Worm (Caenorhabditis elegans) whole organism, L3 larva: ENCODE measurements around the gene F15B9.11.

Experiments used
- R02D3.7 ChIP-seq: fragments of 150-350 bp; optimal IDR thresholded peaks from 2 replicates; lab custom pipeline; 2014; ENCODE audit warnings: missing biosample characterization, missing genetic modification characterization
- ZK546.5 ChIP-seq: sonication (generic microtip); optimal IDR thresholded peaks from 2 replicates; lab custom pipeline; 2017; ENCODE audit warnings: missing biosample characterization, missing genetic modification characterization
- aly-2 ChIP-seq: fragments of 150-350 bp; optimal IDR thresholded peaks from 2 replicates; lab custom pipeline; 2014; ENCODE audit warnings: missing biosample characterization, missing genetic modification characterization
- ama-1 ChIP-seq: fragments of 150-350 bp; optimal IDR thresholded peaks from 2 replicates; lab custom pipeline; 2018
- ceh-16 ChIP-seq: sonication (generic microtip); optimal IDR thresholded peaks from 2 replicates; lab custom pipeline; 2017; ENCODE audit warnings: missing biosample characterization, missing genetic modification characterization
- ceh-9 ChIP-seq: sonication (generic microtip); optimal IDR thresholded peaks from 2 replicates; lab custom pipeline; 2018; ENCODE audit warnings: missing biosample characterization, missing genetic modification characterization
- daf-12 ChIP-seq: fragments of 150-350 bp; optimal IDR thresholded peaks from 2 replicates; lab custom pipeline; 2014; ENCODE audit warnings: missing biosample characterization, missing genetic modification reagents, missing genetic modification characterization
- egl-27 ChIP-seq: sonication (generic microtip); optimal IDR thresholded peaks from 4 replicates; lab custom pipeline; 2017; ENCODE audit warnings: missing biosample characterization, missing genetic modification reagents, missing genetic modification characterization
- elt-1 ChIP-seq: fragments of 150-350 bp; optimal IDR thresholded peaks from 2 replicates; lab custom pipeline; 2014; ENCODE audit warnings: missing biosample characterization, missing genetic modification characterization
- elt-2 ChIP-seq: sonication (generic microtip); optimal IDR thresholded peaks from 2 replicates; lab custom pipeline; 2016; ENCODE audit warnings: missing genetic modification reagents, mild to moderate bottlenecking, missing genetic modification characterization, missing compliant biosample characterization
- elt-3 ChIP-seq, 3 experiments: fragments of 150-350 bp in 1 of 3; sonication (generic microtip) in 2 of 3; optimal IDR thresholded peaks; 2 replicates in 2 of 3; 4 replicates in 1 of 3; lab custom pipeline; 2014 to 2017; ENCODE audit warnings: missing biosample characterization in 3 of 3, missing genetic modification characterization in 3 of 3
- fkh-10 ChIP-seq: sonication (generic microtip); optimal IDR thresholded peaks from 2 replicates; lab custom pipeline; 2017; ENCODE audit warnings: missing biosample characterization, missing genetic modification reagents, missing genetic modification characterization
- hmg-11 ChIP-seq: sonication (generic microtip); optimal IDR thresholded peaks from 2 replicates; lab custom pipeline; 2016; ENCODE audit warnings: missing genetic modification characterization, missing compliant biosample characterization
- lin-15B ChIP-seq: fragments of 150-350 bp; optimal IDR thresholded peaks from 2 replicates; lab custom pipeline; 2014; ENCODE audit warnings: missing biosample characterization, missing genetic modification characterization
- lsy-12 ChIP-seq: sonication (generic microtip); optimal IDR thresholded peaks from 2 replicates; lab custom pipeline; 2016; ENCODE audit warnings: mild to moderate bottlenecking, missing genetic modification characterization, missing compliant biosample characterization
- mdl-1 ChIP-seq: fragments of 150-350 bp; optimal IDR thresholded peaks from 2 replicates; lab custom pipeline; 2014; ENCODE audit warnings: missing biosample characterization, missing genetic modification characterization
- mml-1 ChIP-seq: fragments of 150-350 bp; sonication (generic microtip); optimal IDR thresholded peaks from 3 replicates; lab custom pipeline; 2014; ENCODE audit warnings: missing biosample characterization, missing genetic modification characterization
- nfya-1 ChIP-seq: sonication (generic microtip); optimal IDR thresholded peaks from 2 replicates; lab custom pipeline; 2017; ENCODE audit warnings: missing genetic modification characterization, mild to moderate bottlenecking, missing compliant biosample characterization, antibody characterized with exemption, moderate library complexity; ENCODE audit not compliant: insufficient read depth
- nhr-11 ChIP-seq: fragments of 150-350 bp; optimal IDR thresholded peaks from 2 replicates; lab custom pipeline; 2014; ENCODE audit warnings: missing biosample characterization, missing genetic modification characterization
- nhr-12 ChIP-seq: fragments of 150-350 bp; optimal IDR thresholded peaks from 2 replicates; lab custom pipeline; 2014; ENCODE audit warnings: missing biosample characterization, missing genetic modification characterization
- nhr-23 ChIP-seq: fragments of 150-350 bp; optimal IDR thresholded peaks from 2 replicates; lab custom pipeline; 2014; ENCODE audit warnings: missing biosample characterization, missing genetic modification reagents, missing genetic modification characterization
- nhr-25 ChIP-seq: sonication (generic microtip); optimal IDR thresholded peaks from 2 replicates; lab custom pipeline; 2017; ENCODE audit warnings: missing biosample characterization, missing genetic modification characterization
- nhr-28 ChIP-seq: fragments of 150-350 bp; optimal IDR thresholded peaks from 2 replicates; lab custom pipeline; 2014; ENCODE audit warnings: missing biosample characterization, missing genetic modification characterization
- nhr-43 ChIP-seq: sonication (generic microtip); optimal IDR thresholded peaks from 2 replicates; lab custom pipeline; 2016; ENCODE audit warnings: mild to moderate bottlenecking, missing genetic modification characterization, missing compliant biosample characterization; ENCODE audit not compliant: poor library complexity, severe bottlenecking
- nhr-76 ChIP-seq: fragments of 150-350 bp; sonication (generic microtip); optimal IDR thresholded peaks from 5 replicates; lab custom pipeline; 2014; ENCODE audit warnings: missing biosample characterization, missing genetic modification characterization
- nhr-77 ChIP-seq: fragments of 150-350 bp; optimal IDR thresholded peaks from 2 replicates; lab custom pipeline; 2014; ENCODE audit warnings: missing biosample characterization, missing genetic modification characterization
- pha-4 ChIP-seq: fragments of 150-350 bp; optimal IDR thresholded peaks from 2 replicates; lab custom pipeline; 2014; ENCODE audit warnings: missing biosample characterization, missing genetic modification reagents, missing genetic modification characterization
- pqm-1 ChIP-seq: fragments of 150-350 bp; optimal IDR thresholded peaks from 2 replicates; lab custom pipeline; 2017; ENCODE audit warnings: missing biosample characterization, missing genetic modification characterization, inconsistent platforms
- sea-2 ChIP-seq: fragments of 150-350 bp; sonication (generic microtip); optimal IDR thresholded peaks from 4 replicates; lab custom pipeline; 2014; ENCODE audit warnings: missing biosample characterization, missing genetic modification reagents, missing genetic modification characterization
- unc-39 ChIP-seq: sonication (generic microtip); optimal IDR thresholded peaks from 4 replicates; lab custom pipeline; 2017; ENCODE audit warnings: missing biosample characterization, missing genetic modification characterization
- unc-62 ChIP-seq: fragments of 150-350 bp; sonication (generic microtip); optimal IDR thresholded peaks from 4 replicates; lab custom pipeline; 2014; ENCODE audit warnings: missing biosample characterization, missing genetic modification reagents, missing genetic modification characterization
- zag-1 ChIP-seq: fragments of 150-350 bp; optimal IDR thresholded peaks from 2 replicates; lab custom pipeline; 2014; ENCODE audit warnings: missing biosample characterization, missing genetic modification characterization
- ztf-11 ChIP-seq: fragments of 150-350 bp; optimal IDR thresholded peaks from 2 replicates; lab custom pipeline; 2014; ENCODE audit warnings: missing biosample characterization, missing genetic modification characterization
- ztf-4 ChIP-seq: fragments of 150-350 bp; optimal IDR thresholded peaks from 2 replicates; lab custom pipeline; 2014; ENCODE audit warnings: missing biosample characterization, missing genetic modification characterization

Gene F15B9.11

ce11 chrV:12995269-12995668, 2.6 kb upstream of the F15B9.11 start, which contains the start of gene far-5:
Gene far-5, plus strand, starts transcription at chrV:12995569.
- no peak for TF ChIP-seq ZK546.5
- no peak for TF ChIP-seq ama-1 (lab: Kevin White, UChicago)
- TF ChIP-seq nhr-23 (tag; lab: Kevin White, UChicago) = peak; percentile 2
- no peak for TF ChIP-seq elt-2 (tag; lab: Kevin White, UChicago)
- no peak for TF ChIP-seq lin-15B
- TF ChIP-seq lsy-12 (tag; lab: Kevin White, UChicago) = no peak

ce11 chrV:12988256-12988655, 4.4 kb downstream of the F15B9.11 start, which contains the start of gene F15B9.8:
Gene F15B9.8, plus strand, starts transcription at chrV:12988556.
- TF ChIP-seq daf-12 (no peak), unc-62 (no peak), ztf-4 (tag; lab: Kevin White, UChicago) (no peak), hmg-11 (tag; lab: Kevin White, UChicago) (no peak), nhr-25 (tag; lab: Kevin White, UChicago) (no peak), pqm-1 (tag; lab: Kevin White, UChicago) (no peak), ZK546.5 (no peak), ceh-16 (tag; lab: Kevin White, UChicago) (no peak), lsy-12 (tag; lab: Kevin White, UChicago) (no peak), mml-1 (tag; lab: Kevin White, UChicago) (no peak), ceh-9 (tag; lab: Kevin White, UChicago) (no peak), nhr-12 (no peak), nhr-11 (tag; lab: Kevin White, UChicago) (no peak), elt-3 (tag; optimal IDR thresholded peaks at IDR 0.05; lab: Kevin White, UChicago) (no peak), sea-2 (GFP tag; lab: Kevin White, UChicago) (no peak), elt-1 (tag; lab: Kevin White, UChicago) (no peak), nhr-77 (no peak), egl-27 (tag; lab: Kevin White, UChicago) (no peak), nhr-28 (tag; lab: Kevin White, UChicago) (no peak)

ce11 chrV:12987061-12987460, 5.6 kb downstream of the F15B9.11 start, which contains the start of gene shw-3:
Gene shw-3, minus strand, starts transcription at chrV:12987161.
- TF ChIP-seq nhr-76 (tag; lab: Kevin White, UChicago) = no peak
- TF ChIP-seq egl-27 (tag; lab: Kevin White, UChicago) = no peak
- no peak for TF ChIP-seq ztf-4 (tag; lab: Kevin White, UChicago)
- no peak for TF ChIP-seq nhr-77
- TF ChIP-seq aly-2 (tag; lab: Kevin White, UChicago) = no peak
- no peak for TF ChIP-seq R02D3.7 (tag; lab: Kevin White, UChicago)

- TF ChIP-seq fkh-10 (GFP tag; lab: Kevin White, UChicago) (no peak), nhr-76 (tag; lab: Kevin White, UChicago) (no peak), lin-15B (no peak), unc-39 (no peak)
Observed at ce11 chrV:12974047-12974446, 18.6 kb downstream of the F15B9.11 start.

ce11 chrV:12970575-12971160, 22.0 kb downstream of the F15B9.11 start, which contains the start of gene pnn-1:
Gene pnn-1, plus strand, starts transcription at chrV:12971110.
- TF ChIP-seq nfya-1 = peak; percentile 45
- peak; percentile 59 for TF ChIP-seq pha-4 (tag; lab: Kevin White, UChicago)
- TF ChIP-seq hmg-11 (tag; lab: Kevin White, UChicago) = peak; percentile 48
- peak; percentile 35 for TF ChIP-seq lin-15B
- TF ChIP-seq egl-27 (tag; lab: Kevin White, UChicago) = no peak
- TF ChIP-seq ceh-9 (tag; lab: Kevin White, UChicago) = no peak

ce11 chrV:12968555-12968954, 24.1 kb downstream of the F15B9.11 start, which contains the start of gene lin-46:
Gene lin-46, plus strand, starts transcription at chrV:12968855.
- TF ChIP-seq lsy-12 (tag; lab: Kevin White, UChicago) = no peak
- TF ChIP-seq nhr-25 (tag; lab: Kevin White, UChicago) = peak; percentile 67
- TF ChIP-seq ztf-11 (tag; lab: Kevin White, UChicago) = no peak
- TF ChIP-seq mdl-1 (tag; lab: Kevin White, UChicago) = no peak
- no peak for TF ChIP-seq elt-2 (tag; lab: Kevin White, UChicago)
- no peak for TF ChIP-seq zag-1
- no peak for TF ChIP-seq pha-4 (tag; lab: Kevin White, UChicago)
- TF ChIP-seq nhr-43 (tag; lab: Kevin White, UChicago) = no peak
